Worm (Caenorhabditis elegans): ENCODE results near the gene sulp-4.

sulp-4 gene

ce11 chrV:11875060-11875459 lies at the start of gene sulp-4:
Gene sulp-4, plus strand, starts transcription at chrV:11875360.
- no peak for TF ChIP-seq unc-62 (GFP tag; optimal IDR thresholded peaks at IDR 0.05)

DNA sequence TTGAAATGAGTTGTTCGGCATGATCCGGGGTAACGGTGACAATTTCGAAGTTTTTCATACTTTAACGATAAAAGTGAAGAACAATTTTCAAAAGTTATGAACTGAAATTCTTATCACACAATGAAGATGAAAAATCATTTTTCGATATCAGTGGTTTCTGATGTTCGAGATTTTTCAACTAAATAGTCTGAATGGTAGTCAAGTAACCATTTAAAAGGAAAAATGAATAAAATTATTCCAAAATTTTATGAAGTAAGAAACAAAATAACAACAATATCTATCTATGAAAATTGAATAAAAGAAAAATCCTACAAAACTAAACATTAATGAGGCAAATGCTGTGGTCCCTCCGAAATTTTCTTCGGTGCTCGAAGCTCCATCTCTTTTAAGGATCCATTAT lies 49.5 kb upstream of the sulp-4 start, which contains the start of gene D2023.4:
D2023.4 (minus strand) TSS at position 101 of the 400 bp plus-strand sequence.
- TF ChIP-seq unc-62 (GFP tag; optimal IDR thresholded peaks at IDR 0.05): no peak

DNA sequence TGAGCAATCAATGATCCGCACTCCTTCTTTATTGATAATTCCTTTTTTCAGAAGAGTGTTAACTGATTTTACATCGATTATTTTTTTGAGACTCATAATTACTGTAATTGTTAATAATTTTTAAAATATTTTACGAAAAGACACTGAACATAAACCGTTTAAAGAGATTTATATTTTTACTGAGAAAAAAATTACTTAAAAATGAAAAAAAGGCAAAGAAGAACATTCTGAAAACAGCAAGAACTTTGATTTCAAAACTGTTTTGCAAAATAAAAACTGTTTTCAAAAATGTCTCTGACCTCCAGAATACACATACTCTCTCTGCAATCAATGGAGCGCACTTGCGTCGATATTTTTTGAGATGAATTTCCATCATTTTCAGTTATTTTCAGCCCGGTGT lies 48.2 kb upstream of the sulp-4 start, which contains the start of the genes mpst-1 and D2023.6:
mpst-1 (minus strand) TSS at position 101 of the 400 bp plus-strand sequence.
D2023.6 (plus strand) TSS at position 388 of the 400 bp plus-strand sequence.
- TF ChIP-seq unc-62 (GFP tag; optimal IDR thresholded peaks at IDR 0.05): no peak

DNA sequence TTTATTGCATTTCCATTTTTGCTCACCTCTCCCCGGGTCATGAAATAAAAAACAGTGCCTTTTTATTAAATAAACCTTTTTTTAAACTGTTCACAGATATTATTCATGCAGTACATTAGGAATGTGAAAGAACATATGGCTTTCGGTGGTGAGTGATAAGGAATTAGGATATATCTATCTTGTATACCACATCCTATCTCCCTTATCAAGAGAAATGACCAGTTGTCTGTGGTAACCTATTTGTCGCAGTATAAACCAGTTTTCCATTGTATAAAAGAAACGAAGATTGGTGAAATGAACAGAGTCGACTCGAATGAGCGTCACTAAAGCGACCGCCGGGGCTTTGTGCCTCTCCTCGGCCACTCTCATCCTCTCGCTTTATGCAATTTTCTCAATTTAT lies 45.9 kb upstream of the sulp-4 start, which contains the start of gene col-158:
col-158 (plus strand) TSS at position 301 of the 400 bp plus-strand sequence.
- TF ChIP-seq unc-62 (GFP tag; optimal IDR thresholded peaks at IDR 0.05): no peak

DNA sequence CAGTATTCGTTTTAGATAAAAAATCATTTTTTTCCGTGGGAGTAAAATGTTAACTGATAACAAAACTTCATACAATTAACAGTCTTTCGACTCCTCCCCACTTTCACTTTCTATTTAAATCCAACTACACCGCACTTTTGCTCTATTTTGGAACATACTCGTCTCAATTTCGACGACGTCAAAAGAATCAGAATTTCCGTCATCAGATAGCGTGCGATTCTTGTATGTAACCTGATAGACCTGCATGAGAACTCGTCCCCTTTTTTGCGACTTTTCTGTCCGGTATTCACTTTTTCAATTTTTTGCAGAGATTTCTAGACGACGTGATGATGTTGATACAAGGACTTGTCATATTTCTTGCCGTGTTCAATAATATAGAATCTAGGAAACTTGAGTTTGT lies 41.8 kb upstream of the sulp-4 start, which contains the start of gene pho-8:
pho-8 (plus strand) TSS at position 301 of the 400 bp plus-strand sequence.
- no peak for TF ChIP-seq unc-62 (GFP tag; optimal IDR thresholded peaks at IDR 0.05)

DNA sequence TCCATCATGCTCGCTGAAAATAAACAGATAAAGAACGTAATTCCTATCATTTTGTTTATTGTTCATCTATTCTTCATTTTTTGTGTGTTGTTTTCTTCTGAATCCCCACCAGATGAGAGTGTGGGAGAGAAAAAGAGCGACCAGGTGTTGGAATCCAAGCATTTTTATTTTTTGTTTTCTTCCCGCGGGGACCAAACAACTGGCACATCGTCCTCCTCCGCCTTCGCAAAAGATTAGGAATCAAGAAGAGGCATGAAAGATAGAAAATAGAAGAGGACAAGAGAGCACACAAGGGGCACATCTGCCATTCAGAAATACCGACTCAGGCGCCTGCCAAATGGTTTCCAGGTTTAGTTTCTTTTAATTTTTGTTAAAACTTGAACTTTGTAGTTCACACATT lies 39.1 kb upstream of the sulp-4 start, which contains the start of gene R13H4.2:
R13H4.2 (plus strand) TSS at position 319 of the 400 bp plus-strand sequence.
- TF ChIP-seq unc-62 (GFP tag; optimal IDR thresholded peaks at IDR 0.05): no peak

ce11 chrV:11839220-11839619 lies 35.9 kb upstream of the sulp-4 start, which contains the start of gene idpb-5:
Gene idpb-5, plus strand, starts transcription at chrV:11839520.
- no peak for TF ChIP-seq unc-62 (GFP tag; optimal IDR thresholded peaks at IDR 0.05)

- no peak for TF ChIP-seq unc-62 (GFP tag; optimal IDR thresholded peaks at IDR 0.05)
Measured at ce11 chrV:11843678-11844366, 31.3 kb upstream of the sulp-4 start, which contains the start of gene nphp-4. Gene nphp-4, minus strand, starts transcription at chrV:11843728.

- no peak for TF ChIP-seq unc-62 (GFP tag; optimal IDR thresholded peaks at IDR 0.05)
Measured at ce11 chrV:11844828-11845227, 30.3 kb upstream of the sulp-4 start.

- TF ChIP-seq unc-62 (GFP tag; optimal IDR thresholded peaks at IDR 0.05): no peak
Measured at ce11 chrV:11845492-11845891, 29.7 kb upstream of the sulp-4 start, which contains the start of gene hmp-1. Gene hmp-1, plus strand, starts transcription at chrV:11845871.

- no peak for TF ChIP-seq unc-62 (GFP tag; optimal IDR thresholded peaks at IDR 0.05)
Measured at ce11 chrV:11846969-11847368, 28.2 kb upstream of the sulp-4 start.

DNA sequence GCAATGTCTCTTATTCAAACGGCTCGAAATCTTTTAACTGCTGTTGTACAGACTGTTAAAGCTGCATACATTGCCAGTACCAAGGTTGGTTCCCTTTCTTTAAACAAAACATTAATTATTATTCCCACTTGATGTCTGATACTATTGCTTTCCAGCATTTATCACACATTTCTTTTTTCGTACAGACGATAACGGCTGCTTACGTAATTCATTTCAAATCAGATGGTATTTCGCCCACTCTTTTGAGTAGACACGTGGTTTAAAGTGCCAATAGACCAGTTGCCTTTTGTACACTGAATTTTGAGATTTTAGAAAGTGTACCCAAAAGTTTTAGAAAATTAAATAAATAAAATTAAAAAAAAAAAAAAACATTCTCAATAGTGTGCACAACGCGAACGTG lies 25.8 kb upstream of the sulp-4 start:
- no peak for TF ChIP-seq unc-62 (GFP tag; optimal IDR thresholded peaks at IDR 0.05)

DNA sequence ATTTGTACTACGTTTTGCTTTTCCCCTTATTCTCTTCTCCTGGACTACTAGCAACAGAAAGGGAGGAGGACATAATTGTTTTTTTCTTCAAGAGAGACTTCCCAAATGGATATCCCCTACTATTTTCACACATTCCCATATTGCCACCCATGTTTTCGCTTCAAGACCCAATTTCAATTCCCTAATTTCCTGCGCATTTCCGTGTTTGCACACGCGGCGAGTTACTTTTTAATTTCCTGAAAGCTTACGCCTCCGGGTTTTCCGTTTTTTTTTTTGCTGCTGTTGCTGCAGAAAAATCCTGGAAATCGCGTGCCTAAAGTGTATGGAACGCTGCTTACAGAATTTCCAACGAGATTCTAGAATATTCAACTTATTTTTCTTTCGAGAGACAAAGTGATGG lies 22.9 kb upstream of the sulp-4 start:
- TF ChIP-seq unc-62 (GFP tag; optimal IDR thresholded peaks at IDR 0.05): no peak

ce11 chrV:11853723-11854122 lies 21.4 kb upstream of the sulp-4 start:
- TF ChIP-seq unc-62 (GFP tag; optimal IDR thresholded peaks at IDR 0.05): no peak

ce11 chrV:11854905-11855304 lies 20.3 kb upstream of the sulp-4 start:
- no peak for TF ChIP-seq unc-62 (GFP tag; optimal IDR thresholded peaks at IDR 0.05)

ce11 chrV:11856022-11856421 lies 19.1 kb upstream of the sulp-4 start:
- no peak for TF ChIP-seq unc-62 (GFP tag; optimal IDR thresholded peaks at IDR 0.05)

ce11 chrV:11857756-11858155 lies 17.4 kb upstream of the sulp-4 start:
- TF ChIP-seq unc-62 (GFP tag; optimal IDR thresholded peaks at IDR 0.05): no peak

All from whole organism, dauer.